Worm (Caenorhabditis elegans) whole organism, L2 larva: Measurements from ENCODE around the gene F42A10.6.

Experiments used
- fos-1 ChIP-seq: fragments of 150-350 bp; optimal IDR thresholded peaks from 2 replicates; lab custom pipeline; 2014; ENCODE audit warnings: missing biosample characterization, missing genetic modification characterization
- nhr-237 ChIP-seq: fragments of 150-350 bp; optimal IDR thresholded peaks from 2 replicates; lab custom pipeline; 2014; ENCODE audit warnings: missing biosample characterization, missing genetic modification characterization
- snpc-4 ChIP-seq: fragments of 150-350 bp; optimal IDR thresholded peaks from 2 replicates; lab custom pipeline; 2014; ENCODE audit warnings: missing biosample characterization, missing genetic modification characterization

- TF ChIP-seq nhr-237 (tag; lab: Kevin White, UChicago), result no peak
- TF ChIP-seq fos-1 (tag; lab: Kevin White, UChicago), result no peak
- TF ChIP-seq snpc-4 (tag; lab: Kevin White, UChicago), result no peak
Observed at ce11 chrIII:6146797-6147196, 29.9 kb downstream of the F42A10.6 start.
